Fruit fly (Drosophila melanogaster) whole organism, embryonic: Measurements from ENCODE around the gene fz.
A peak's percentile ranks its signal among the peaks of the same experiment; 100 is the strongest.

Source experiments
- CG10147 ChIP-seq: fragments of 200-800 bp; sonication (Bioruptor generic); optimal IDR thresholded peaks from 2 replicates; lab custom pipeline; 2019; ENCODE audit warnings: missing biosample characterization, mild to moderate bottlenecking, missing genetic modification characterization, moderate library complexity
- CG10959 ChIP-seq: fragments of 200-800 bp; sonication (Bioruptor generic); IDR thresholded peaks from 2 replicates; pipeline ENCODE4 v1.3.6; 2022; ENCODE audit warnings: missing biosample characterization, missing genetic modification characterization
- CG11247 ChIP-seq: fragments of 200-800 bp; sonication (Bioruptor generic); IDR thresholded peaks from 2 replicates; pipeline ENCODE4 v1.3.6; 2022; ENCODE audit warnings: missing biosample characterization, missing genetic modification characterization
- CG11398 ChIP-seq: fragments of 200-800 bp; sonication (Bioruptor generic); optimal IDR thresholded peaks from 2 replicates; lab custom pipeline; 2016; ENCODE audit warnings: missing biosample characterization, missing genetic modification characterization
- CG12659 ChIP-seq: fragments of 200-800 bp; sonication (Bioruptor generic); optimal IDR thresholded peaks from 3 replicates; lab custom pipeline; 2017; ENCODE audit warnings: mild to moderate bottlenecking, missing biosample characterization, missing genetic modification reagents, missing genetic modification characterization
- CG12769 ChIP-seq: fragments of 200-800 bp; sonication (Bioruptor generic); optimal IDR thresholded peaks from 2 replicates; lab custom pipeline; 2019; ENCODE audit warnings: missing biosample characterization, mild to moderate bottlenecking, missing genetic modification characterization, moderate library complexity
- CG14667 ChIP-seq: fragments of 200-800 bp; sonication (Bioruptor generic); IDR thresholded peaks from 2 replicates; pipeline ENCODE4 v1.3.6; 2022; ENCODE audit warnings: missing biosample characterization, missing genetic modification characterization
- CG14860 ChIP-seq: fragments of 200-800 bp; sonication (Bioruptor generic); IDR thresholded peaks from 3 replicates; pipeline ENCODE4 v1.3.6; 2022; ENCODE audit warnings: missing biosample characterization, missing genetic modification characterization; ENCODE audit not compliant: partially characterized antibody
- CG14965 ChIP-seq: fragments of 200-800 bp; sonication (Bioruptor generic); optimal IDR thresholded peaks from 2 replicates; lab custom pipeline; 2016; ENCODE audit warnings: missing biosample characterization, missing genetic modification characterization, borderline replicate concordance
- CG15011 ChIP-seq: fragments of 200-800 bp; sonication (Bioruptor generic); optimal IDR thresholded peaks from 3 replicates; lab custom pipeline; 2018; ENCODE audit warnings: missing biosample characterization, mild to moderate bottlenecking, missing genetic modification characterization
- CG15601 ChIP-seq: fragments of 200-800 bp; sonication (Bioruptor generic); optimal IDR thresholded peaks from 3 replicates; lab custom pipeline; 2019; ENCODE audit warnings: missing biosample characterization, mild to moderate bottlenecking, missing genetic modification characterization, moderate library complexity
- CG1602 ChIP-seq: fragments of 200-800 bp; sonication (Bioruptor generic); optimal IDR thresholded peaks from 3 replicates; lab custom pipeline; 2016; ENCODE audit warnings: missing biosample characterization, missing genetic modification characterization
- CG17328 ChIP-seq: fragments of 200-800 bp; sonication (Bioruptor generic); IDR thresholded peaks from 2 replicates; pipeline ENCODE4 v1.3.6; 2022; ENCODE audit warnings: missing biosample characterization, missing genetic modification characterization
- CG3065 ChIP-seq: fragments of 200-800 bp; sonication (Bioruptor generic); optimal IDR thresholded peaks from 2 replicates; lab custom pipeline; 2016; ENCODE audit warnings: missing biosample characterization, missing genetic modification characterization
- CG3407 ChIP-seq: fragments of 200-800 bp; sonication (Bioruptor generic); optimal IDR thresholded peaks from 2 replicates; lab custom pipeline; 2018; ENCODE audit warnings: missing biosample characterization, mild to moderate bottlenecking, missing genetic modification characterization
- CG4820 ChIP-seq: fragments of 200-800 bp; sonication (Bioruptor generic); optimal IDR thresholded peaks from 3 replicates; lab custom pipeline; 2016; ENCODE audit warnings: missing biosample characterization, missing genetic modification characterization
- CG8924 ChIP-seq: fragments of 200-800 bp; optimal IDR thresholded peaks from 3 replicates; lab custom pipeline; 2019; ENCODE audit warnings: missing biosample characterization, mild to moderate bottlenecking, missing genetic modification characterization, moderate library complexity
- CG9437 ChIP-seq: fragments of 200-800 bp; sonication (Bioruptor generic); optimal IDR thresholded peaks from 2 replicates; lab custom pipeline; 2018; ENCODE audit warnings: missing biosample characterization, mild to moderate bottlenecking, missing genetic modification characterization
- Dref ChIP-seq: fragments of 200-800 bp; sonication (Bioruptor generic); IDR thresholded peaks from 2 replicates; pipeline ENCODE4 v1.3.6; 2022; ENCODE audit warnings: missing biosample characterization, missing genetic modification characterization
- E2f2 ChIP-seq: fragments of 200-800 bp; sonication (Bioruptor generic); IDR thresholded peaks from 2 replicates; pipeline ENCODE4 v1.3.6; 2022; ENCODE audit warnings: missing biosample characterization, missing genetic modification characterization
- Hmr ChIP-seq: fragments of 200-800 bp; sonication (Bioruptor generic); optimal IDR thresholded peaks from 3 replicates; lab custom pipeline; 2017; ENCODE audit warnings: mild to moderate bottlenecking, missing biosample characterization, missing genetic modification reagents, missing genetic modification characterization
- Hsf ChIP-seq: fragments of 200-800 bp; sonication (Bioruptor generic); optimal IDR thresholded peaks from 3 replicates; lab custom pipeline; 2016; ENCODE audit warnings: missing biosample characterization, missing genetic modification characterization
- Max ChIP-seq: fragments of 200-800 bp; sonication (Bioruptor generic); optimal IDR thresholded peaks from 2 replicates; lab custom pipeline; 2016; ENCODE audit warnings: missing biosample characterization, mild to moderate bottlenecking, missing genetic modification characterization
- NfI ChIP-seq: fragments of 200-800 bp; sonication (Bioruptor generic); optimal IDR thresholded peaks from 3 replicates; lab custom pipeline; 2018; ENCODE audit warnings: missing biosample characterization, mild to moderate bottlenecking, missing genetic modification characterization, moderate library complexity
- Oli ChIP-seq: fragments of 200-800 bp; sonication (Bioruptor generic); optimal IDR thresholded peaks from 2 replicates; lab custom pipeline; 2018; ENCODE audit warnings: missing biosample characterization, mild to moderate bottlenecking, missing genetic modification characterization, moderate library complexity
- Usf ChIP-seq: fragments of 200-800 bp; sonication (Bioruptor generic); optimal IDR thresholded peaks from 2 replicates; lab custom pipeline; 2017; ENCODE audit warnings: missing genotype, missing biosample characterization, missing genetic modification characterization
- ash1 ChIP-seq: fragments of 200-800 bp; sonication (Bioruptor generic); optimal IDR thresholded peaks from 2 replicates; lab custom pipeline; 2018; ENCODE audit warnings: missing biosample characterization, mild to moderate bottlenecking, missing genetic modification characterization
- bab2 ChIP-seq: fragments of 200-800 bp; sonication (Bioruptor generic); optimal IDR thresholded peaks from 2 replicates; lab custom pipeline; 2016; ENCODE audit warnings: missing biosample characterization, missing genetic modification characterization
- cg ChIP-seq: fragments of 200-800 bp; sonication (Bioruptor generic); optimal IDR thresholded peaks from 3 replicates; lab custom pipeline; 2019; ENCODE audit warnings: missing biosample characterization, mild to moderate bottlenecking, missing genetic modification characterization, moderate library complexity
- esg ChIP-seq: fragments of 200-800 bp; sonication (Bioruptor generic); conservative IDR thresholded peaks from 2 replicates; pipeline ENCODE4 v1.3.6; 2022; ENCODE audit warnings: missing biosample characterization, missing genetic modification characterization
- gro ChIP-seq: fragments of 200-800 bp; sonication (Bioruptor generic); optimal IDR thresholded peaks from 2 replicates; lab custom pipeline; 2016; ENCODE audit warnings: missing biosample characterization, missing genetic modification characterization
- gsb ChIP-seq: fragments of 200-800 bp; sonication (Bioruptor generic); IDR thresholded peaks from 2 replicates; pipeline ENCODE4 v1.3.6; 2022; ENCODE audit warnings: missing biosample characterization, missing genetic modification characterization
- hkb ChIP-seq, 2 experiments: fragments of 200-800 bp in 1 of 2; fragments of >200 bp in 1 of 2; sonication (Bioruptor generic) in 1 of 2; IDR thresholded peaks in 1 of 2; optimal IDR thresholded peaks in 1 of 2; 2 replicates each; pipeline versions ENCODE4 v1.3.6 to Lab custom; 2017 to 2022; ENCODE audit warnings: missing biosample characterization in 1 of 2, missing genetic modification characterization in 1 of 2
- insv ChIP-seq, 2 experiments: fragments of 200-800 bp; sonication (Bioruptor generic); optimal IDR thresholded peaks; 3 replicates each; lab custom pipeline; 2016 to 2018; ENCODE audit warnings: missing biosample characterization in 2 of 2, missing genetic modification characterization in 2 of 2
- jing ChIP-seq: fragments of 200-800 bp; sonication (Bioruptor generic); optimal IDR thresholded peaks from 2 replicates; lab custom pipeline; 2018; ENCODE audit warnings: missing biosample characterization, mild to moderate bottlenecking, missing genetic modification characterization
- kni ChIP-seq: fragments of 200-800 bp; sonication (Bioruptor generic); optimal IDR thresholded peaks from 3 replicates; lab custom pipeline; 2017; ENCODE audit warnings: mild to moderate bottlenecking, missing biosample characterization, missing genetic modification reagents, missing genetic modification characterization
- lola ChIP-seq, 3 experiments: fragments of >200 bp in 2 of 3; fragments of 200-800 bp in 1 of 3; sonication (Bioruptor generic) in 1 of 3; optimal IDR thresholded peaks; 2 replicates each; lab custom pipeline; 2017 to 2019; ENCODE audit warnings: missing biosample characterization in 3 of 3, missing genetic modification characterization in 3 of 3, mild to moderate bottlenecking in 1 of 3, moderate library complexity in 1 of 3
- mam ChIP-seq: fragments of 200-800 bp; sonication (Bioruptor generic); optimal IDR thresholded peaks from 3 replicates; lab custom pipeline; 2016; ENCODE audit warnings: missing biosample characterization, missing genetic modification characterization
- odd ChIP-seq: fragments of 200-800 bp; sonication (Bioruptor generic); optimal IDR thresholded peaks from 2 replicates; lab custom pipeline; 2017; ENCODE audit warnings: missing biosample characterization, mild to moderate bottlenecking, missing genetic modification characterization
- pum ChIP-seq: fragments of 200-800 bp; sonication (Bioruptor generic); optimal IDR thresholded peaks from 2 replicates; lab custom pipeline; 2016; ENCODE audit warnings: missing biosample characterization, missing genetic modification characterization
- repo ChIP-seq: fragments of 200-800 bp; sonication (Bioruptor generic); optimal IDR thresholded peaks from 2 replicates; lab custom pipeline; 2016; ENCODE audit warnings: missing biosample characterization, missing genetic modification characterization
- sna ChIP-seq: fragments of 200-800 bp; sonication (Bioruptor generic); IDR thresholded peaks from 2 replicates; pipeline ENCODE4 v1.3.6; 2022; ENCODE audit warnings: missing biosample characterization, missing genetic modification characterization; ENCODE audit not compliant: partially characterized antibody
- so ChIP-seq: fragments of 200-800 bp; sonication (Bioruptor generic); IDR thresholded peaks from 3 replicates; pipeline ENCODE4 v1.3.6; 2022; ENCODE audit warnings: missing biosample characterization, missing genetic modification characterization
- sob ChIP-seq: fragments of 200-800 bp; sonication (Bioruptor generic); IDR thresholded peaks from 2 replicates; pipeline ENCODE4 v1.3.6; 2022; ENCODE audit warnings: missing biosample characterization, missing genetic modification characterization
- ssp ChIP-seq: fragments of 200-800 bp; sonication (Bioruptor generic); IDR thresholded peaks from 2 replicates; pipeline ENCODE4 v1.3.6; 2022; ENCODE audit warnings: missing biosample characterization, missing genetic modification characterization
- tio ChIP-seq: fragments of 200-800 bp; sonication (Bioruptor generic); optimal IDR thresholded peaks from 2 replicates; lab custom pipeline; 2017; ENCODE audit warnings: missing biosample characterization, missing genetic modification characterization, inconsistent platforms
- toy ChIP-seq: fragments of 200-800 bp; sonication (Bioruptor generic); IDR thresholded peaks from 2 replicates; pipeline ENCODE4 v1.3.6; 2022; ENCODE audit warnings: missing biosample characterization, missing genetic modification characterization
- twi ChIP-seq: fragments of 200-800 bp; optimal IDR thresholded peaks from 2 replicates; lab custom pipeline; 2019; ENCODE audit warnings: missing biosample characterization, mild to moderate bottlenecking, missing genetic modification characterization, moderate library complexity

fz gene

DNA sequence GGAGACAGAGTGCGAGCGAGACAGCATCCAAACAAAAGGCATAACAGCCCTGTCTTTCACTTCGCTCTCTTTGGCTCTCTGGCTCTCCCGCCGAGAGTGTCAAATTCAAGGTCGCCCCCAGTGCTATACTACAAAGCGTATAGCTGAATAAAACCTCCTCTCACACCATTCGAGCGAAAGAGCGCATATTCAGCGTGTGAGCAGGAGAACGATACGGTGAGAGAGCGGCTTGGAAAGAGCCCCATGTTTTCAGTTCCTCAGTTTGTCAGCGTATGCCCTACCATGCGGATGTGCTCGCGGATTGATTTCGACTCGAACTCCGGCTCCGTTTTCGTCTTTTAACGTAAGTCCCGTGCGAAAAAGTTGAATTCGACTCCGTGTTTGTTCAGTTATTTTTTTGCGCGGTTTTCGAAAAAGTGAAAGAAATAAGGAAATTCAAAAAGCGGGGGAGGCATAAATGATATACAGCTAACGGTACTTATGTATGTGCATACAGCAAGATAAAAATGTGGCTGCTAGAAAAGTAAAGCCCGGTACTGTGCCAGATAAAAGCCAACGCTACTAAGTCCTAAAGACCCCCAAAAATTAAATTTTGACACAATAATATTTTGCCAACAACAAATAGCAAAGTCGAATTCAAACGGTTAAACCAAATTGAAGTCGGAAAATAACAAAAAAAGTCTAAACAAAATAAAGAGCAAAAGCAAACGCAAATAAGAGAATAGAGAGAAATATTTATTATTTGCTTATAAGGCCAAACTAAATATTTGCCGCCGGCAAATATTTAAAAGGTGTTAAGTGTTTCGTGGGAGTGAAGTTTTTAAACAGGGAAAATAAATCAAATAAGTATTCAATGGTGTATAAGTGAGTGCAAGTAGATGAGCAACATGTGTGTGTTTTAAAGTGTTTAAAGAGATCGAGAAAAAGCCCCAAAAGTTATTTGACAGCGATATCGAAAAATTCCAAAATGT is at the start of gene fz (continued):
- TF ChIP-seq ash1 (GFP tag; lab: Kevin White, UChicago) (peak; percentile 5), Usf (no peak), esg (GFP tag; lab: Robert Waterston, UW) (no peak), gro (GFP tag; lab: Kevin White, UChicago) (peak; percentile 43), CG14965 (GFP tag; lab: Kevin White, UChicago) (no peak), CG10959 (GFP tag; lab: Robert Waterston, UW) (no peak), pum (no peak), NfI (no peak), kni (GFP tag; lab: Kevin White, UChicago) (peak; percentile 15), CG15601 (peak; percentile 49), E2f2 (GFP tag; lab: Robert Waterston, UW) (peak; percentile 25; the same call in 1 of the 2 replicates), so (GFP tag; lab: Robert Waterston, UW) (peak; percentile 70; the same call in 2 of the 3 replicates), Dref (no peak), CG12769 (tag; lab: Kevin White, UChicago) (no peak), jing (no peak), odd (GFP tag; lab: Kevin White, UChicago) (no peak), mam (GFP tag; lab: Kevin White, UChicago) (no peak), CG11398 (GFP tag; lab: Kevin White, UChicago) (no peak), sob (peak; percentile 44; the same call in 1 of the 2 replicates), lola (GFP tag; optimal IDR thresholded peaks at IDR 0.05; lab: Kevin White, UChicago) (peak in 1 of 3 experiments; percentile 39), CG4820 (no peak), sna (GFP tag; lab: Robert Waterston, UW) (no peak; the same call in none of the 2 replicates), CG14667 (no peak), CG9437 (GFP tag; lab: Kevin White, UChicago) (peak; percentile 72), Hmr (GFP tag; lab: Kevin White, UChicago) (no peak), CG10147 (no peak), cg (GFP tag; lab: Kevin White, UChicago) (no peak), CG17328 (peak; percentile 40; the same call in 1 of the 2 replicates), CG11247 (GFP tag; lab: Robert Waterston, UW) (no peak), repo (GFP tag; lab: Kevin White, UChicago) (no peak), CG1602 (no peak), toy (no peak), CG8924 (tag; lab: Kevin White, UChicago) (peak; percentile 37), CG3065 (GFP tag; lab: Kevin White, UChicago) (no peak), CG14860 (GFP tag; lab: Robert Waterston, UW) (no peak), gsb (GFP tag; lab: Robert Waterston, UW) (no peak), ssp (no peak), hkb (optimal IDR thresholded peaks at IDR 0.05; lab: Kevin White, UChicago) (no peak), hkb (GFP tag; IDR thresholded peaks at IDR 0.05; lab: Robert Waterston, UW) (no peak), twi (tag; lab: Kevin White, UChicago) (peak; percentile 10), tio (GFP tag; lab: Kevin White, UChicago) (no peak), insv (GFP tag; optimal IDR thresholded peaks at IDR 0.05; lab: Kevin White, UChicago) (no peak), bab2 (GFP tag; lab: Kevin White, UChicago) (no peak), Max (GFP tag; lab: Kevin White, UChicago) (no peak), CG3407 (GFP tag; lab: Kevin White, UChicago) (no peak), Oli (tag; lab: Kevin White, UChicago) (no peak), CG12659 (no peak), Hsf (GFP tag; lab: Kevin White, UChicago) (no peak), CG15011 (GFP tag; lab: Kevin White, UChicago) (peak; percentile 9)
